ENCODE assay signal across 1 fruit fly cellular context in the genomic region with DNA sequence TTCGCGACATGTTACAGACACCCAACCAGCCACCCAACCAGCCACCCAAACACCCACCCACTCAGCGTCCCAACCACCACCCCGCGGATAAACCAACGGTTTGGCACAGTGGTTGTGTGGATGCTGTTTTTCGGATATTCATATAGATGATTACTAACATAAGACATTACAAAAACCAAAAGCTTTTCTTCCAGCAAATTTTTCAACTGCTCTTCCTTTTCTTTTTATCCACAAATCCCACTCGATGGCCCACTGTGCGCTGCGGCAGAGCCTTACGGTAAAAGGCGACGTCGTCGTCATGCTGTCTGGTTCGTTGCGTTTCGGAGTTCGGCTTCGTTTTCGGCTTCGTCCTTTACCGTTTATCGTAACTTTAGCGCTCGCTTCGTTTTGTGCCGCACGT.
TF ChIP-seq lines count a peak whose summit lies in the region.

No protein-coding gene starts in this region.

TF ChIP-seq in whole organism, embryonic, 481 proteins besides CTCF, POLR2A, EP300 and RAD21 (continued from another document and continues in another):
- TF ChIP-seq Hmx (GFP tag; optimal IDR thresholded peaks at IDR 0.05; lab: Kevin White, UChicago) (no peak), ac (GFP tag; optimal IDR thresholded peaks at IDR 0.05; lab: Kevin White, UChicago) (no peak), CG7372 (GFP tag; IDR thresholded peaks at IDR 0.05; lab: Robert Waterston, UW) (peak; percentile 52; the same call in 1 of the 2 replicates), chn (GFP tag; optimal IDR thresholded peaks at IDR 0.05; lab: Kevin White, UChicago) (peak; percentile 43), dimm (GFP tag; IDR thresholded peaks at IDR 0.05; lab: Robert Waterston, UW) (0 out of 2 replicates have a peak, but pooled peaks have one; percentile 3), Side (GFP tag; optimal IDR thresholded peaks at IDR 0.05; lab: Kevin White, UChicago) (peak; percentile 50), CG14667 (GFP tag; IDR thresholded peaks at IDR 0.05; lab: Robert Waterston, UW) (peak; percentile 53), NC2β (GFP tag; optimal IDR thresholded peaks at IDR 0.05; lab: Kevin White, UChicago) (peak; percentile 22), CG2202 (tag; optimal IDR thresholded peaks at IDR 0.05; lab: Kevin White, UChicago) (no peak), CG17359 (tag; optimal IDR thresholded peaks at IDR 0.05; lab: Kevin White, UChicago) (peak; percentile 69), stwl (tag; optimal IDR thresholded peaks at IDR 0.05; lab: Kevin White, UChicago) (no peak), PHDP (tag; optimal IDR thresholded peaks at IDR 0.05; lab: Kevin White, UChicago) (peak; percentile 56), phol (tag; optimal IDR thresholded peaks at IDR 0.05; lab: Kevin White, UChicago) (peak; percentile 37), toy (GFP tag; IDR thresholded peaks at IDR 0.05; lab: Robert Waterston, UW) (no peak), dmrt99B (tag; optimal IDR thresholded peaks at IDR 0.05; lab: Kevin White, UChicago) (peak; percentile 51), chif (GFP tag; optimal IDR thresholded peaks at IDR 0.05; lab: Kevin White, UChicago) (peak; percentile 53 to 60), CG9437 (GFP tag; optimal IDR thresholded peaks at IDR 0.05; lab: Kevin White, UChicago) (no peak), sens (GFP tag; lab: Kevin White, UChicago) (peak; percentile 47), CG18764 (GFP tag; optimal IDR thresholded peaks at IDR 0.05; lab: Kevin White, UChicago) (no peak), CG7271 (tag; optimal IDR thresholded peaks at IDR 0.05; lab: Kevin White, UChicago) (no peak), CG17568 (GFP tag; optimal IDR thresholded peaks at IDR 0.05; lab: Kevin White, UChicago) (no peak), CG4282 (GFP tag; optimal IDR thresholded peaks at IDR 0.05; lab: Kevin White, UChicago) (no peak), CG31365 (tag; optimal IDR thresholded peaks at IDR 0.05; lab: Kevin White, UChicago) (peak; percentile 8), pzg (GFP tag; optimal IDR thresholded peaks at IDR 0.05; lab: Kevin White, UChicago) (no peak), Hand (GFP tag; optimal IDR thresholded peaks at IDR 0.05; lab: Kevin White, UChicago) (peak; percentile 60), Nf-YA (GFP tag; IDR thresholded peaks at IDR 0.05; lab: Robert Waterston, UW) (no peak), CG7839 (tag; optimal IDR thresholded peaks at IDR 0.05; lab: Kevin White, UChicago) (peak; percentile 63), CG34224 (GFP tag; IDR thresholded peaks at IDR 0.05; lab: Robert Waterston, UW; ENCODE audit: partially characterized antibody) (no peak), ewg (GFP tag; optimal IDR thresholded peaks at IDR 0.05; lab: Kevin White, UChicago) (peak; percentile 17), slp2 (GFP tag; optimal IDR thresholded peaks at IDR 0.05; lab: Kevin White, UChicago) (peak; percentile 5), Dip2 (GFP tag; IDR thresholded peaks at IDR 0.05; lab: Robert Waterston, UW) (no peak), Drgx (GFP tag; IDR thresholded peaks at IDR 0.05; lab: Robert Waterston, UW) (peak; percentile 39), Doc2 (GFP tag; IDR thresholded peaks at IDR 0.05; lab: Robert Waterston, UW) (no peak), HLHmδ (GFP tag; optimal IDR thresholded peaks at IDR 0.05; lab: Kevin White, UChicago) (no peak), Abd-B (GFP tag; optimal IDR thresholded peaks at IDR 0.05; lab: Kevin White, UChicago) (no peak), Dad (GFP tag; optimal IDR thresholded peaks at IDR 0.05; lab: Kevin White, UChicago) (no peak), CG12219 (GFP tag; optimal IDR thresholded peaks at IDR 0.05; lab: Kevin White, UChicago) (peak; percentile 9), Dbx (GFP tag; IDR thresholded peaks at IDR 0.05; lab: Robert Waterston, UW) (peak; percentile 80), ap (GFP tag; IDR thresholded peaks at IDR 0.05; lab: Robert Waterston, UW) (peak; percentile 48; the same call in 1 of the 2 replicates), z (GFP tag; IDR thresholded peaks at IDR 0.05; lab: Robert Waterston, UW) (no peak), CG5180 (GFP tag; optimal IDR thresholded peaks at IDR 0.05; lab: Kevin White, UChicago) (peak; percentile 16), Adf1 (GFP tag; IDR thresholded peaks at IDR 0.05; lab: Robert Waterston, UW) (peak; percentile 88), CG10431 (GFP tag; optimal IDR thresholded peaks at IDR 0.05; lab: Kevin White, UChicago) (no peak), CG33213 (GFP tag; optimal IDR thresholded peaks at IDR 0.05; lab: Kevin White, UChicago) (no peak), ash1 (GFP tag; optimal IDR thresholded peaks at IDR 0.05; lab: Kevin White, UChicago) (no peak), Six4 (GFP tag; optimal IDR thresholded peaks at IDR 0.05; lab: Kevin White, UChicago) (peak; percentile 19), bab2 (GFP tag; optimal IDR thresholded peaks at IDR 0.05; lab: Kevin White, UChicago) (peak; percentile 56), Pdp1 (GFP tag; optimal IDR thresholded peaks at IDR 0.05; lab: Kevin White, UChicago) (peak in 1 of 2 experiments; percentile 42), Aef1 (GFP tag; IDR thresholded peaks at IDR 0.05; lab: Robert Waterston, UW) (peak; percentile 49; the same call in 1 of the 3 replicates), CG9797 (GFP tag; optimal IDR thresholded peaks at IDR 0.05; lab: Kevin White, UChicago) (no peak), YL-1 (GFP tag; optimal IDR thresholded peaks at IDR 0.05; lab: Kevin White, UChicago) (no peak), lola (GFP tag; optimal IDR thresholded peaks at IDR 0.05; lab: Kevin White, UChicago) (peak in 1 of 3 experiments; percentile 18), CG18476 (GFP tag; optimal IDR thresholded peaks at IDR 0.05; lab: Kevin White, UChicago) (no peak), CG11695 (GFP tag; IDR thresholded peaks at IDR 0.05; lab: Robert Waterston, UW) (peak; percentile 51; the same call in 1 of the 3 replicates), CG16815 (GFP tag; optimal IDR thresholded peaks at IDR 0.05; lab: Kevin White, UChicago) (peak; percentile 27), CG2120 (GFP tag; optimal IDR thresholded peaks at IDR 0.05; lab: Kevin White, UChicago) (peak; percentile 68), schlank (tag; optimal IDR thresholded peaks at IDR 0.05; lab: Kevin White, UChicago) (peak; percentile 35), NFAT (GFP tag; IDR thresholded peaks at IDR 0.05; lab: Robert Waterston, UW) (0 out of 2 replicates have a peak, but pooled peaks have one; percentile 19), row (GFP tag; IDR thresholded peaks at IDR 0.05; lab: Robert Waterston, UW) (peak; percentile 82), Oli (tag; optimal IDR thresholded peaks at IDR 0.05; lab: Kevin White, UChicago) (peak; percentile 52), Dll (GFP tag; IDR thresholded peaks at IDR 0.05; lab: Robert Waterston, UW; ENCODE audit: partially characterized antibody) (no peak), tin (GFP tag; optimal IDR thresholded peaks at IDR 0.05; lab: Kevin White, UChicago) (peak; percentile 13), B-H1 (GFP tag; IDR thresholded peaks at IDR 0.05; lab: Robert Waterston, UW) (peak; percentile 51; the same call in 2 of the 3 replicates), en (GFP tag; optimal IDR thresholded peaks at IDR 0.05; lab: Kevin White, UChicago) (no peak), mirr (GFP tag; optimal IDR thresholded peaks at IDR 0.05; lab: Kevin White, UChicago) (peak; percentile 20), ab (GFP tag; optimal IDR thresholded peaks at IDR 0.05; lab: Kevin White, UChicago) (no peak), Hmr (GFP tag; optimal IDR thresholded peaks at IDR 0.05; lab: Kevin White, UChicago) (peak; percentile 58), CG31224 (GFP tag; IDR thresholded peaks at IDR 0.05; lab: Robert Waterston, UW) (peak; percentile 26; the same call in 1 of the 2 replicates), CG4328 (GFP tag; optimal IDR thresholded peaks at IDR 0.05; lab: Kevin White, UChicago) (no peak), fu2 (GFP tag; optimal IDR thresholded peaks at IDR 0.05; lab: Kevin White, UChicago) (no peak), Camta (GFP tag; optimal IDR thresholded peaks at IDR 0.05; lab: Kevin White, UChicago) (no peak), CG30020 (tag; optimal IDR thresholded peaks at IDR 0.05; lab: Kevin White, UChicago) (no peak), B-H2 (GFP tag; optimal IDR thresholded peaks at IDR 0.05; lab: Kevin White, UChicago) (peak; percentile 51), CG17385 (GFP tag; optimal IDR thresholded peaks at IDR 0.05; lab: Kevin White, UChicago) (peak; percentile 18), CG32772 (GFP tag; IDR thresholded peaks at IDR 0.05; lab: Robert Waterston, UW) (peak; percentile 57), onecut (GFP tag; IDR thresholded peaks at IDR 0.05; lab: Robert Waterston, UW) (peak; percentile 64), CG14050 (GFP tag; IDR thresholded peaks at IDR 0.05; lab: Robert Waterston, UW) (peak; percentile 57; the same call in 2 of the 3 replicates), klu (GFP tag; IDR thresholded peaks at IDR 0.05; lab: Robert Waterston, UW) (0 out of 2 replicates have a peak, but pooled peaks have one; percentile 27), CG6689 (GFP tag; IDR thresholded peaks at IDR 0.05; lab: Robert Waterston, UW) (peak; percentile 52), CG6765 (GFP tag; optimal IDR thresholded peaks at IDR 0.05; lab: Kevin White, UChicago) (no peak), ttk (GFP tag; IDR thresholded peaks at IDR 0.05; lab: Robert Waterston, UW) (peak; percentile 59), ase (GFP tag; IDR thresholded peaks at IDR 0.05; lab: Robert Waterston, UW) (peak; percentile 72), CG9932 (GFP tag; IDR thresholded peaks at IDR 0.05; lab: Robert Waterston, UW) (peak; percentile 63), ems (GFP tag; optimal IDR thresholded peaks at IDR 0.05; lab: Kevin White, UChicago) (peak; percentile 52), twi (tag; optimal IDR thresholded peaks at IDR 0.05; lab: Kevin White, UChicago) (no peak), CG10267 (tag; optimal IDR thresholded peaks at IDR 0.05; lab: Kevin White, UChicago) (peak; percentile 8), Elba2 (GFP tag; optimal IDR thresholded peaks at IDR 0.05; lab: Kevin White, UChicago) (no peak), CG6813 (GFP tag; optimal IDR thresholded peaks at IDR 0.05; lab: Kevin White, UChicago) (peak; percentile 40), CG12391 (tag; optimal IDR thresholded peaks at IDR 0.05; lab: Kevin White, UChicago) (peak; percentile 62), lilli (GFP tag; optimal IDR thresholded peaks at IDR 0.05; lab: Kevin White, UChicago) (peak; percentile 63), trem (tag; optimal IDR thresholded peaks at IDR 0.05; lab: Kevin White, UChicago) (no peak), dati (GFP tag; IDR thresholded peaks at IDR 0.05; lab: Robert Waterston, UW) (peak; percentile 63), CG7987 (GFP tag; optimal IDR thresholded peaks at IDR 0.05; lab: Kevin White, UChicago) (no peak), dysf (GFP tag; IDR thresholded peaks at IDR 0.05; lab: Robert Waterston, UW) (peak; percentile 75), Dfd (GFP tag; optimal IDR thresholded peaks at IDR 0.05; lab: Kevin White, UChicago) (no peak), zen (tag; optimal IDR thresholded peaks at IDR 0.05; lab: Kevin White, UChicago) (no peak), CG17829 (tag; optimal IDR thresholded peaks at IDR 0.05; lab: Kevin White, UChicago) (peak; percentile 24), CG17912 (GFP tag; optimal IDR thresholded peaks at IDR 0.05; lab: Kevin White, UChicago) (no peak), MESR4 (GFP tag; optimal IDR thresholded peaks at IDR 0.05; lab: Kevin White, UChicago) (no peak), bcd (GFP tag; optimal IDR thresholded peaks at IDR 0.05; lab: Kevin White, UChicago) (peak; percentile 65), Ptx1 (GFP tag; IDR thresholded peaks at IDR 0.05; lab: Robert Waterston, UW) (peak; percentile 63), CG15696 (tag; optimal IDR thresholded peaks at IDR 0.05; lab: Kevin White, UChicago) (no peak), Mrtf (GFP tag; IDR thresholded peaks at IDR 0.05; lab: Robert Waterston, UW) (peak; percentile 69), CG4854 (GFP tag; optimal IDR thresholded peaks at IDR 0.05; lab: Kevin White, UChicago) (no peak), CG4617 (GFP tag; optimal IDR thresholded peaks at IDR 0.05; lab: Kevin White, UChicago; ENCODE audit: borderline replicate concordance) (no peak), Poxn (GFP tag; IDR thresholded peaks at IDR 0.05; lab: Robert Waterston, UW) (peak; percentile 36; the same call in 1 of the 2 replicates), CG14860 (GFP tag; IDR thresholded peaks at IDR 0.05; lab: Robert Waterston, UW; ENCODE audit: partially characterized antibody) (no peak), Hr51 (GFP tag; optimal IDR thresholded peaks at IDR 0.05; lab: Kevin White, UChicago) (peak in 1 of 2 experiments; percentile 58), Fer2 (tag; optimal IDR thresholded peaks at IDR 0.05; lab: Kevin White, UChicago) (peak; percentile 39), Bdp1 (GFP tag; optimal IDR thresholded peaks at IDR 0.05; lab: Kevin White, UChicago) (peak; percentile 15), unpg (GFP tag; optimal IDR thresholded peaks at IDR 0.05; lab: Kevin White, UChicago) (peak; percentile 68), Fer1 (GFP tag; optimal IDR thresholded peaks at IDR 0.05; lab: Kevin White, UChicago) (peak; percentile 83), chm (GFP tag; IDR thresholded peaks at IDR 0.05; lab: Robert Waterston, UW) (peak; percentile 69), hkb (optimal IDR thresholded peaks at IDR 0.05; lab: Kevin White, UChicago) (no peak), hkb (GFP tag; IDR thresholded peaks at IDR 0.05; lab: Robert Waterston, UW) (peak; percentile 69), luna (GFP tag; optimal IDR thresholded peaks at IDR 0.05; lab: Kevin White, UChicago) (no peak), CG31388 (GFP tag; optimal IDR thresholded peaks at IDR 0.05; lab: Kevin White, UChicago) (no peak), Neu2 (GFP tag; optimal IDR thresholded peaks at IDR 0.05; lab: Kevin White, UChicago; ENCODE audit: borderline replicate concordance) (no peak), Ada2b (GFP tag; IDR thresholded peaks at IDR 0.05; lab: Robert Waterston, UW) (peak; percentile 53; the same call in 1 of the 2 replicates), CG18011 (GFP tag; optimal IDR thresholded peaks at IDR 0.05; lab: Kevin White, UChicago) (no peak), Ets65A (GFP tag; lab: Kevin White, UChicago) (peak; percentile 80), ato (GFP tag; IDR thresholded peaks at IDR 0.05; lab: Robert Waterston, UW; ENCODE audit: partially characterized antibody) (no peak), CG15479 (GFP tag; optimal IDR thresholded peaks at IDR 0.05; lab: Kevin White, UChicago) (no peak), Sry-β (GFP tag; optimal IDR thresholded peaks at IDR 0.05; lab: Kevin White, UChicago) (no peak), vnd (GFP tag; IDR thresholded peaks at IDR 0.05; lab: Robert Waterston, UW; ENCODE audit: partially characterized antibody) (no peak), Ssrp (tag; optimal IDR thresholded peaks at IDR 0.05; lab: Kevin White, UChicago) (peak; percentile 44), vvl (GFP tag; IDR thresholded peaks at IDR 0.05; lab: Robert Waterston, UW) (peak; percentile 84), CG13424 (tag; optimal IDR thresholded peaks at IDR 0.05; lab: Kevin White, UChicago) (peak; percentile 56)
